Fruit fly (Drosophila melanogaster) whole organism, larva: ENCODE measurements around the gene CG15213.

Source experiments
- noc ChIP-seq: fragments of 200-800 bp; sonication (Bioruptor generic); optimal IDR thresholded peaks from 3 replicates; lab custom pipeline; 2019; ENCODE audit warnings: missing biosample characterization, mild to moderate bottlenecking, missing genetic modification characterization, moderate library complexity

The CG15213 gene

dm6 chr3L:5132966-5133365, at the start of gene CG15213:
Gene CG15213 (minus strand): TSS chr3L:5133220.
- TF ChIP-seq noc (tag; lab: Kevin White, UChicago), result no peak

dm6 chr3L:5182255-5182993, 49.4 kb upstream of the CG15213 start:
- no peak for TF ChIP-seq noc (tag; lab: Kevin White, UChicago)

- no peak for TF ChIP-seq noc (tag; lab: Kevin White, UChicago)
Measured at dm6 chr3L:5180968-5181612, 48.1 kb upstream of the CG15213 start.

- no peak for TF ChIP-seq noc (tag; lab: Kevin White, UChicago)
Measured at dm6 chr3L:5180179-5180578, 47.2 kb upstream of the CG15213 start.

- TF ChIP-seq noc (tag; lab: Kevin White, UChicago), result no peak
Measured at dm6 chr3L:5178903-5179302, 45.9 kb upstream of the CG15213 start.

- TF ChIP-seq noc (tag; lab: Kevin White, UChicago), result peak; percentile 50
Measured at dm6 chr3L:5176789-5177188, 43.8 kb upstream of the CG15213 start.

- TF ChIP-seq noc (tag; lab: Kevin White, UChicago), result no peak
Measured at dm6 chr3L:5176071-5176470, 43.1 kb upstream of the CG15213 start.

dm6 chr3L:5172470-5172869, 39.5 kb upstream of the CG15213 start:
- no peak for TF ChIP-seq noc (tag; lab: Kevin White, UChicago)

- TF ChIP-seq noc (tag; lab: Kevin White, UChicago), result no peak
Measured at dm6 chr3L:5154917-5155613, 22.0 kb upstream of the CG15213 start.

- TF ChIP-seq noc (tag; lab: Kevin White, UChicago), result peak; percentile 55
Measured at dm6 chr3L:5152354-5152806, 19.4 kb upstream of the CG15213 start, which contains the start of the genes Gen and Srp54k. Gene Gen (minus strand): TSS chr3L:5152376. Gene Srp54k (plus strand): TSS chr3L:5152678.

- no peak for TF ChIP-seq noc (tag; lab: Kevin White, UChicago)
Measured at dm6 chr3L:5145814-5146244, 12.8 kb upstream of the CG15213 start, which contains the start of the genes Fitm and AlaRS-m. Gene Fitm (minus strand): TSS chr3L:5146063. Gene AlaRS-m (plus strand): TSS chr3L:5146098.

- TF ChIP-seq noc (tag; lab: Kevin White, UChicago), result no peak
Measured at dm6 chr3L:5141380-5142101, 8.5 kb upstream of the CG15213 start, which contains the start of the genes Dhrs4 and Gdap1. Gene Dhrs4 (minus strand): TSS chr3L:5141646. Gene Gdap1 (plus strand): TSS chr3L:5141953.

- TF ChIP-seq noc (tag; lab: Kevin White, UChicago), result peak; percentile 99
Measured at dm6 chr3L:5139312-5139711, 6.3 kb upstream of the CG15213 start, which contains the start of the genes Tcs5 and CHMP2B. Gene Tcs5 (minus strand): TSS chr3L:5139395. Gene CHMP2B (plus strand): TSS chr3L:5139619.

dm6 chr3L:5136123-5136522, 3.1 kb upstream of the CG15213 start, which contains the start of the genes CG10674 and CG4611:
Gene CG10674 (minus strand): TSS chr3L:5136292.
Gene CG4611 (plus strand): TSS chr3L:5136376.
- no peak for TF ChIP-seq noc (tag; lab: Kevin White, UChicago)
